Fruit fly (Drosophila melanogaster) Kc167 (cell line): ENCODE results near the gene phtm.

Experiments used
- Myc ChIP-seq: fragments of >200 bp; optimal IDR thresholded peaks from 2 replicates; lab custom pipeline; 2017; ENCODE audit warnings: missing external identifiers
- Sin3A ChIP-seq: fragments of >200 bp; optimal IDR thresholded peaks from 2 replicates; lab custom pipeline; 2018; ENCODE audit warnings: missing external identifiers
- h ChIP-seq: fragments of >200 bp; optimal IDR thresholded peaks from 3 replicates; lab custom pipeline; 2018; ENCODE audit warnings: missing external identifiers
- insv ChIP-seq: fragments of >200 bp; optimal IDR thresholded peaks from 3 replicates; lab custom pipeline; 2018; ENCODE audit warnings: missing external identifiers
- psq ChIP-seq: fragments of >200 bp; optimal IDR thresholded peaks from 2 replicates; lab custom pipeline; 2017; ENCODE audit warnings: missing external identifiers

DNA sequence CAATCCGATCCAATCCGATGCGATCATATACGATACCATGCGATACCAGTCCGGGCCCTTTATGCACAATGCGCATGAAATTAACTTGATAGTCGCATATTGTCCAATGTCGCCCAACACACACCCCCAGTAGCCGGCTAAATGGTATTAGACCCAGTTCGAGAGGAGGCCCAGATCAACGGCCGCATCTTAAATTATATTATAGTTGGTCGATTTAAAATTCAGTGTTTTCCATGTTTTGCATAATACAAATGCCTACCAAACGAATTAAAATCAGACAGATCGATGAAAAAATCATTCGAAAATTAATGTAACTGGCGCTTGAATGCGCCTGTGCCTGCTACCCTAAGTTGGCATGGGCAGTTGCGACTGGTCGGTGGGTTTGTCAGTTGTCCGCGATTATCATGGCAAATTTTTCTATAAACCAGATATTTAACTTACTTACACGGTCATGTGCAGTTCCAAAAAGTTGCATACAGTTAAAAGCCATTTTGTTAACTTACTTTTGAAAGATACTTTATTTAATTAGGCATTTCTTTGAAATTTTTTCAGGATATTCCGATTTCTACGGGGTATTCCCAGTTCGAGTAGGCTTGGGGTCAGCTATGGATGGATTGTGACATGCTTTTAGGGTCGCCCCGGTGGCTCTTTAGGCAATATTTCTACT lies 15.6 kb upstream of the phtm start:
- TF ChIP-seq psq (lab: Kevin White, UChicago) (no peak), insv (lab: Kevin White, UChicago) (no peak), Sin3A (lab: Kevin White, UChicago) (no peak), h (lab: Kevin White, UChicago) (no peak), Myc (no peak)
